Fruit fly (Drosophila melanogaster): ENCODE results near the gene CG10435.

CG10435 gene

DNA sequence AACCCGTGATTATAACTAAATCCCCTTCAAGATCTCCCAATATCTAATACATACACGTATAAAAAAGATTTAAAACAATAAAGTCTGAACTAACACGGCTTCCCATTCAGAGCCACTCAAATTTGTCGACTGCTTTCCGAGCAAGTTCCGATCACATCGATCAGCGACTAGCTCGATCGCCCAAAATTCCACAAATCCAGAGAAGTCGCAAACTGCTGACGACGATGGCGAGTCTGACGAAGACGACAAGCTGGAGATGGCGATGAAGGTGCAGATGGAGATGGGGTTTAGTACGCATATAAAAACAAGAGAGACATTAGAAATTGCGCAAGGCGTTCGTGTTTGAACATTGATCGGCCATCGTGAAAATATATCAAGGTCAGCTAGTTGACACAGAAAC is 14.2 kb downstream of the CG10435 start:
- TF ChIP-seq CG32121 (GFP tag; IDR thresholded peaks at IDR 0.05) (no peak), rn (GFP tag; IDR thresholded peaks at IDR 0.05) (no peak), CG9948 (tag; optimal IDR thresholded peaks at IDR 0.05) (no peak), Pif1B (GFP tag; optimal IDR thresholded peaks at IDR 0.05) (no peak), CG8159 (tag; optimal IDR thresholded peaks at IDR 0.05) (no peak), CG13204 (GFP tag; optimal IDR thresholded peaks at IDR 0.05) (no peak), D1 (tag; optimal IDR thresholded peaks at IDR 0.05) (no peak), Snoo (tag; optimal IDR thresholded peaks at IDR 0.05) (no peak), CG12605 (GFP tag; IDR thresholded peaks at IDR 0.05) (no peak), CG15710 (tag; optimal IDR thresholded peaks at IDR 0.05) (no peak), CG8301 (tag; optimal IDR thresholded peaks at IDR 0.05) (no peak), CG34367 (tag; optimal IDR thresholded peaks at IDR 0.05) (no peak), CG14655 (GFP tag; optimal IDR thresholded peaks at IDR 0.05) (no peak), gl (tag; optimal IDR thresholded peaks at IDR 0.05) (no peak), Ets98B (GFP tag; IDR thresholded peaks at IDR 0.05) (no peak), CG17806 (tag; optimal IDR thresholded peaks at IDR 0.05) (no peak)

DNA sequence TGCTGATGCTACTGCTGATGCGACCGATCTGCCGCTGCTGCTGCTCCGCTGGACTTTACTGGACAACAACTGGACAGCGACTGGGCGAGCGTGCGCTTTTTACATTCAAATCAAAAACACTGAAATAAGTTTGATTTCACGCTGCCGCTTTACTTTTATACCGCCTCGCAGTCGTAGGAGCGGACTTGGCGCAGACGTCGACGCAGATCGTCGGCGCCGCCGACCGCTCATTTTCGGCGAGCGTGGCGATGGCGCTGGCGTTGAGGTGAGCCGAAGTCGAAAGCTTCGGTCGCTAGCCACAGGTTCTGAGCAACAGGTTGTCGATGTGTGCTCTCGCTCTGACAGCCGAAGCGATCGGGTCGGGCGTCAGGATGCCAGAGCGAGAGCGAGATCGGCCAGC is 17.3 kb downstream of the CG10435 start, which contains the start of gene Elovl7:
Elovl7 (minus strand) TSS at position 131 of the 400 bp plus-strand sequence.
- TF ChIP-seq CG9948 (tag; optimal IDR thresholded peaks at IDR 0.05) (no peak), EcR (GFP tag; optimal IDR thresholded peaks at IDR 0.05) (peak; percentile 41), CG13204 (GFP tag; optimal IDR thresholded peaks at IDR 0.05) (peak; percentile 93)

- TF ChIP-seq D1 (tag; optimal IDR thresholded peaks at IDR 0.05) (no peak), Pif1A (GFP tag; optimal IDR thresholded peaks at IDR 0.05) (no peak), CG32121 (GFP tag; IDR thresholded peaks at IDR 0.05) (no peak)
These were observed 18.4 kb downstream of the CG10435 start for dm6 chr3R:7994629-7995028.

DNA sequence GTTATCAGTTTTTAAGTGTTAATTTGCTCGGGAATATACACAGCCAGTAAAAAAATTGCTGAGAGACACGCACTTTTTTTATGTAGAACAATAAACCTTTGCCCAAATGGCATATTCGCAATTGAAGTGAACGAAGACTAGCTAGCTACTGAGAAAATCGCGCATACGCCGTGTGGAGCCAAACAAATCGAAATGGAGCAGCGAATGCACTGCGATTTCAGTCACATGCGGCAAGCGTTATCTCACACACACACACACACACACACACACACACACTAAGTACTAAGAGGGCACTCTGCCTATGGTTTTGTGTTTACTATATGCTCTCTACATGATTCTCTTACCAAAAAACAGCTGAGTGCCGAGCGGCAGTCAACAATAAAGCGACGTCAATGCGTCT is 19.5 kb downstream of the CG10435 start:
- no peak for TF ChIP-seq CG14655 (GFP tag; optimal IDR thresholded peaks at IDR 0.05)
- no peak for TF ChIP-seq CG32121 (GFP tag; IDR thresholded peaks at IDR 0.05)
- TF ChIP-seq CG17806 (tag; optimal IDR thresholded peaks at IDR 0.05): no peak
- no peak for TF ChIP-seq D1 (tag; optimal IDR thresholded peaks at IDR 0.05)
- no peak for TF ChIP-seq CG9948 (tag; optimal IDR thresholded peaks at IDR 0.05)
- TF ChIP-seq CG15710 (tag; optimal IDR thresholded peaks at IDR 0.05): no peak
- no peak for TF ChIP-seq CG8301 (tag; optimal IDR thresholded peaks at IDR 0.05)
- no peak for TF ChIP-seq CG4496 (GFP tag; IDR thresholded peaks at IDR 0.05)
- TF ChIP-seq CG34367 (tag; optimal IDR thresholded peaks at IDR 0.05): no peak
- TF ChIP-seq rn (GFP tag; IDR thresholded peaks at IDR 0.05): no peak
- TF ChIP-seq gl (tag; optimal IDR thresholded peaks at IDR 0.05): no peak

DNA sequence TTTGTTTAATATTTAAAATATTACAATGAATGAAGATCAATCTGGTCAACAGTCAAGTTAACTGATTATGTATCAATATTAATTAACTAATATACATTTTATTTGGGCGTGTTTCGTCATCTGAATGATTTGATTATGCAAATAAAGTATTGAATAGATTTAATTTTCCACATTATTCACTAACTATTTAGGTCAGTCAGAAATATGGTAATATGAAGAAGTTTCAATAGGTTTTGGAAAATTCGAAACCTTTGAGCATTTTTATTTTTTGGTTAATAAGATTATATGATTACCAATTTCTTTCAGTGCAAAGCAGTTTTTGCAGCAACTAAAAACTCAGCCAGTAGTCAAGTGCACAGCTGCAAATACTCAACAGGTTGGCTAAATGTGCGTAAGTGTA is 20.9 kb downstream of the CG10435 start:
- peak; percentile 55; the same call in 2 of the 3 replicates for TF ChIP-seq CG4496 (GFP tag; IDR thresholded peaks at IDR 0.05)
- no peak for TF ChIP-seq rn (GFP tag; IDR thresholded peaks at IDR 0.05)
- TF ChIP-seq CG8301 (tag; optimal IDR thresholded peaks at IDR 0.05): peak; percentile 48
- peak; percentile 7 for TF ChIP-seq CG8159 (tag; optimal IDR thresholded peaks at IDR 0.05)
- no peak for TF ChIP-seq CG15710 (tag; optimal IDR thresholded peaks at IDR 0.05)
- peak; percentile 24; the same call in 1 of the 2 replicates for TF ChIP-seq CG32121 (GFP tag; IDR thresholded peaks at IDR 0.05)
- no peak for TF ChIP-seq CG17806 (tag; optimal IDR thresholded peaks at IDR 0.05)
- TF ChIP-seq CG13204 (GFP tag; optimal IDR thresholded peaks at IDR 0.05): no peak
- no peak for TF ChIP-seq EcR (GFP tag; optimal IDR thresholded peaks at IDR 0.05)
- no peak for TF ChIP-seq CG12605 (GFP tag; IDR thresholded peaks at IDR 0.05)
- TF ChIP-seq Pif1A (GFP tag; optimal IDR thresholded peaks at IDR 0.05): no peak
- TF ChIP-seq Ets98B (GFP tag; IDR thresholded peaks at IDR 0.05): no peak
- TF ChIP-seq CG14655 (GFP tag; optimal IDR thresholded peaks at IDR 0.05): peak; percentile 38
- TF ChIP-seq D1 (tag; optimal IDR thresholded peaks at IDR 0.05): no peak
- no peak for TF ChIP-seq Snoo (tag; optimal IDR thresholded peaks at IDR 0.05)
- no peak for TF ChIP-seq CG34367 (tag; optimal IDR thresholded peaks at IDR 0.05)
- TF ChIP-seq Pif1B (GFP tag; optimal IDR thresholded peaks at IDR 0.05): no peak
- no peak for TF ChIP-seq CG9948 (tag; optimal IDR thresholded peaks at IDR 0.05)
- TF ChIP-seq CG10348 (GFP tag; IDR thresholded peaks at IDR 0.05): no peak
- TF ChIP-seq gl (tag; optimal IDR thresholded peaks at IDR 0.05): no peak
- TF ChIP-seq fd96Ca (GFP tag; IDR thresholded peaks at IDR 0.05): no peak

dm6 chr3R:7991446-7991845 is 21.6 kb downstream of the CG10435 start:
- TF ChIP-seq Pif1B (GFP tag; optimal IDR thresholded peaks at IDR 0.05): no peak
- TF ChIP-seq CG4496 (GFP tag; IDR thresholded peaks at IDR 0.05): 0 out of 3 replicates have a peak, but pooled peaks have one; percentile 8

dm6 chr3R:7990799-7991423 is 22.1 kb downstream of the CG10435 start:
- TF ChIP-seq gl (tag; optimal IDR thresholded peaks at IDR 0.05) (no peak), EcR (GFP tag; optimal IDR thresholded peaks at IDR 0.05) (peak; percentile 13), CG8159 (tag; optimal IDR thresholded peaks at IDR 0.05) (no peak), Ets98B (GFP tag; IDR thresholded peaks at IDR 0.05) (no peak), D1 (tag; optimal IDR thresholded peaks at IDR 0.05) (no peak), CG4496 (GFP tag; IDR thresholded peaks at IDR 0.05) (no peak), fd96Ca (GFP tag; IDR thresholded peaks at IDR 0.05) (0 out of 3 replicates have a peak, but pooled peaks have one; percentile 14), Pif1A (GFP tag; optimal IDR thresholded peaks at IDR 0.05) (no peak), CG8301 (tag; optimal IDR thresholded peaks at IDR 0.05) (no peak), CG14655 (GFP tag; optimal IDR thresholded peaks at IDR 0.05) (no peak), CG32121 (GFP tag; IDR thresholded peaks at IDR 0.05) (no peak), Pif1B (GFP tag; optimal IDR thresholded peaks at IDR 0.05) (no peak), CG12605 (GFP tag; IDR thresholded peaks at IDR 0.05) (no peak)
